Worm (Caenorhabditis elegans): ENCODE results near the gene Y57A10A.2.

The Y57A10A.2 gene

DNA sequence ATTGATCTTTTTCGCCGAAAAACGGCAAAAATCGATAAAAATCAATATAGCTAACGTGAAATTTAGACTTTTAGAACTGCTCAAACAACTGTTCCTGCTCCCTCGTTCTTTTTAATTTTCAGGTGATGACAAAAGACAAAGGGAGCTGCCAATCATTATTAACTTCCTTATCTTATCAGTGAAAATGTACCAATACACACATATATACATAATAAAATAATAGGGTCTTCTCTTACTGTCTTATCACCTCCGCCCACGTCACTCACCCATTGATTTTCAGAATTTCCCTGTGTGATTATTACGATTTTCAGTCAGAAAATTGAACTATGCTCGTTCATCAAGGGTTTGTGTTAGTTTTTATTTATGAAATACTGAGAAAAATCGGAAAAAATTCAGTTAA lies 38.3 kb downstream of the Y57A10A.2 start, which contains the start of gene Y57A10A.14:
Y57A10A.14 (plus strand) TSS at position 228 of the 400 bp plus-strand sequence.
- peak; percentile 91 for TF ChIP-seq elt-2 (tag; optimal IDR thresholded peaks at IDR 0.05)
- TF ChIP-seq zip-5 (tag; optimal IDR thresholded peaks at IDR 0.05) = no peak

DNA sequence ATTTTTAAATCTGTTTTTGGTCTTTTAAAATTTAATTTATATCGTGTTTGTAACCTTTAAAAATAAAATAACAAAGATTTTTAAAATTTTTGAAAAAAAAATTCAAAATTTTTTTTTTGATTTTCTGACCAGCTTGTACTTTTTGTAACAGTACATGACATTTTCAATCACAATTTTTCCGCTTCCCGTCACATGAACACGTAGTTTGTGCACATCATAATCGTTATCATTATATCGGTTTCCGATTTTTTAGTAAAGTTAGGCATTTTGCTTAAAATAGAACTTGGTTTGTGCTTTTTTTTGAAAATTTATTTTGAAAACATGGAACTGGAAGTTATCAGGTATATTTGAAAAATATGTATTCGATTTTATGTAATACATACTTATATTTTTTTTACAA lies 39.3 kb downstream of the Y57A10A.2 start:
- TF ChIP-seq ceh-19 (GFP tag; optimal IDR thresholded peaks at IDR 0.05) (no peak), ceh-14 (tag; optimal IDR thresholded peaks at IDR 0.05) (no peak), pat-9 (tag; optimal IDR thresholded peaks at IDR 0.05) (no peak)

DNA sequence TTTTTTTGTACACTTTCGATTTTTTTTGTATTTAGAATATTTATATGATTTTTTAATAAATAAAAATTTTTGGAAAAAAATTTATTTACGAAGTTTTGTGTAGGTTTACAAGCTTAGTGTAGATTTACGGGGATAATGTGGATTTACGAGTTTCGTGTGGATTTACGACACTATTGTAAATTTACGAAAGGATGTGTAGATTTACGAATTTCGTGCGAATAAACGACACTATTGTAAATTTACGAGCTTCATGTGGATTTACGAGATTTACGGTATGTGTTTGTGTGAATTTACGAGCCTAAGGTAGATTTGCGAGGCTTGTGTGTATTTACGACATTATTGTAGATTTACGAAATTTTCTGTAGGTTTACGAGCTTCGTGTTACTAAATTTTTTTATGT lies 41.8 kb downstream of the Y57A10A.2 start:
- TF ChIP-seq dve-1 (tag; optimal IDR thresholded peaks at IDR 0.05) (peak; percentile 43), ceh-31 (tag; optimal IDR thresholded peaks at IDR 0.05) (no peak)

DNA sequence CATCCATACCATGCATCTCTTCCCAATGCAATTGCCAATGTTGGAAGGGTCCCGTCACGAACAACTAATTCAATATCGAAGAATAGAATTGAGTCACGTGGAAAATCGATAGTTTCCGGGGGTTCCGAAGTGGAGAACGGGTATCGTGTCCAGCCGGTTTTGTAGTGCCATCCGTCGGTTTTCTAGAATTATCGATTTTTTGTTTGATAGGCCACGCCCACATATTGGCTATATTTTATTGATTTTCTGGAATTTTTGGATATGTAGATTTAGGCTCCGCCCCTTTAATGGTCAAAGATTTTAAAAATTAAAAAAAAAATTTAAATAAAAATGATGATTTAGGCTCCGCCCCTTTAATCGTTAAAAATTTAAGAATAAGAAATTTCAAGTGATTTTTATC lies 51.8 kb downstream of the Y57A10A.2 start:
- TF ChIP-seq ceh-48 (tag; optimal IDR thresholded peaks at IDR 0.05) = peak; percentile 9
- TF ChIP-seq ceh-22 (tag; optimal IDR thresholded peaks at IDR 0.05) = no peak
